Fruit fly (Drosophila melanogaster) whole organism, embryonic: ENCODE data around the gene gro.

Experiments used
- ATbp ChIP-seq: fragments of 200-800 bp; sonication (Bioruptor generic); optimal IDR thresholded peaks from 2 replicates; lab custom pipeline; 2017; ENCODE audit warnings: missing biosample characterization, mild to moderate bottlenecking, missing genetic modification characterization, missing genetic modification reagents
- CG10267 ChIP-seq: fragments of 200-800 bp; sonication (Bioruptor generic); optimal IDR thresholded peaks from 2 replicates; lab custom pipeline; 2018; ENCODE audit warnings: missing biosample characterization, mild to moderate bottlenecking, missing genetic modification characterization, moderate library complexity
- CG10366 ChIP-seq: fragments of 200-800 bp; sonication (Bioruptor generic); IDR thresholded peaks from 2 replicates; pipeline ENCODE4 v1.3.6; 2022; ENCODE audit warnings: missing biosample characterization, missing genetic modification characterization
- CG10543 ChIP-seq: fragments of 200-800 bp; sonication (Bioruptor generic); optimal IDR thresholded peaks from 3 replicates; lab custom pipeline; 2017; ENCODE audit warnings: missing biosample characterization, mild to moderate bottlenecking, missing genetic modification characterization, moderate library complexity
- CG12219 ChIP-seq: fragments of 200-800 bp; sonication (Bioruptor generic); optimal IDR thresholded peaks from 3 replicates; lab custom pipeline; 2018; ENCODE audit warnings: missing biosample characterization, mild to moderate bottlenecking, missing genetic modification characterization
- CG12391 ChIP-seq: fragments of 200-800 bp; sonication (Bioruptor generic); optimal IDR thresholded peaks from 3 replicates; lab custom pipeline; 2018; ENCODE audit warnings: missing biosample characterization, mild to moderate bottlenecking, missing genetic modification characterization, moderate library complexity
- CG12659 ChIP-seq: fragments of 200-800 bp; sonication (Bioruptor generic); optimal IDR thresholded peaks from 3 replicates; lab custom pipeline; 2017; ENCODE audit warnings: mild to moderate bottlenecking, missing biosample characterization, missing genetic modification reagents, missing genetic modification characterization
- CG14667 ChIP-seq: fragments of 200-800 bp; sonication (Bioruptor generic); IDR thresholded peaks from 2 replicates; pipeline ENCODE4 v1.3.6; 2022; ENCODE audit warnings: missing biosample characterization, missing genetic modification characterization
- CG15011 ChIP-seq: fragments of 200-800 bp; sonication (Bioruptor generic); optimal IDR thresholded peaks from 3 replicates; lab custom pipeline; 2018; ENCODE audit warnings: missing biosample characterization, mild to moderate bottlenecking, missing genetic modification characterization
- CG15073 ChIP-seq: fragments of 200-800 bp; sonication (Bioruptor generic); optimal IDR thresholded peaks from 2 replicates; lab custom pipeline; 2016; ENCODE audit warnings: missing biosample characterization, missing genetic modification characterization
- CG1603 ChIP-seq: fragments of 200-800 bp; sonication (Bioruptor generic); optimal IDR thresholded peaks from 2 replicates; lab custom pipeline; 2019; ENCODE audit warnings: missing biosample characterization, mild to moderate bottlenecking, missing genetic modification characterization, moderate library complexity
- CG1647 ChIP-seq: fragments of 200-800 bp; sonication (Bioruptor generic); optimal IDR thresholded peaks from 3 replicates; lab custom pipeline; 2016; ENCODE audit warnings: missing biosample characterization, missing genetic modification characterization
- CG17912 ChIP-seq: fragments of 200-800 bp; sonication (Bioruptor generic); optimal IDR thresholded peaks from 2 replicates; lab custom pipeline; 2018; ENCODE audit warnings: missing biosample characterization, mild to moderate bottlenecking, missing genetic modification characterization
- CG33557 ChIP-seq: fragments of 200-800 bp; sonication (Bioruptor generic); optimal IDR thresholded peaks from 2 replicates; lab custom pipeline; 2019; ENCODE audit warnings: missing biosample characterization, mild to moderate bottlenecking, missing genetic modification characterization, moderate library complexity
- CG34376 ChIP-seq: fragments of 200-800 bp; sonication (Bioruptor generic); optimal IDR thresholded peaks from 2 replicates; lab custom pipeline; 2018; ENCODE audit warnings: missing biosample characterization, mild to moderate bottlenecking, missing genetic modification characterization
- CG6272 ChIP-seq: fragments of 200-800 bp; sonication (Bioruptor generic); IDR thresholded peaks from 2 replicates; pipeline ENCODE4 v1.3.6; 2022; ENCODE audit warnings: missing biosample characterization, missing genetic modification characterization
- CG6813 ChIP-seq: fragments of 200-800 bp; sonication (Bioruptor generic); optimal IDR thresholded peaks from 2 replicates; lab custom pipeline; 2017; ENCODE audit warnings: missing biosample characterization, missing genetic modification characterization, mild to moderate bottlenecking, moderate library complexity, missing genetic modification reagents
- CG6854 ChIP-seq: fragments of 200-800 bp; sonication (Bioruptor generic); optimal IDR thresholded peaks from 3 replicates; lab custom pipeline; 2017; ENCODE audit warnings: missing biosample characterization, mild to moderate bottlenecking, missing genetic modification characterization
- CG7745 ChIP-seq: fragments of 200-800 bp; sonication (Bioruptor generic); optimal IDR thresholded peaks from 2 replicates; lab custom pipeline; 2018; ENCODE audit warnings: missing biosample characterization, mild to moderate bottlenecking, missing genetic modification characterization, moderate library complexity
- CG8388 ChIP-seq: fragments of 200-800 bp; sonication (Bioruptor generic); optimal IDR thresholded peaks from 2 replicates; lab custom pipeline; 2019; ENCODE audit warnings: missing biosample characterization, mild to moderate bottlenecking, missing genetic modification characterization, moderate library complexity
- CoRest ChIP-seq: fragments of 200-800 bp; sonication (Bioruptor generic); optimal IDR thresholded peaks from 3 replicates; lab custom pipeline; 2018; ENCODE audit warnings: missing biosample characterization, mild to moderate bottlenecking, missing genetic modification characterization, moderate library complexity
- D ChIP-seq, 2 experiments: fragments of 200-800 bp in 1 of 2; fragments of >200 bp in 1 of 2; sonication (Bioruptor generic) in 1 of 2; optimal IDR thresholded peaks; 2 replicates in 1 of 2; 3 replicates in 1 of 2; lab custom pipeline; 2017; ENCODE audit warnings: mild to moderate bottlenecking in 1 of 2, missing biosample characterization in 1 of 2, missing genetic modification characterization in 1 of 2, missing genetic modification reagents in 1 of 2
- E2f1 ChIP-seq: fragments of 200-800 bp; sonication (Bioruptor generic); IDR thresholded peaks from 2 replicates; pipeline ENCODE4 v1.3.6; 2022; ENCODE audit warnings: missing biosample characterization, missing genetic modification characterization
- Fer2 ChIP-seq: fragments of 200-800 bp; sonication (Bioruptor generic); optimal IDR thresholded peaks from 2 replicates; lab custom pipeline; 2018; ENCODE audit warnings: missing biosample characterization, mild to moderate bottlenecking, missing genetic modification characterization, moderate library complexity
- Hand ChIP-seq: fragments of 200-800 bp; sonication (Bioruptor generic); optimal IDR thresholded peaks from 2 replicates; lab custom pipeline; 2017; ENCODE audit warnings: mild to moderate bottlenecking, missing biosample characterization, missing genetic modification reagents, missing genetic modification characterization
- Jarid2 ChIP-seq: fragments of 200-800 bp; sonication (Bioruptor generic); optimal IDR thresholded peaks from 3 replicates; lab custom pipeline; 2017; ENCODE audit warnings: mild to moderate bottlenecking, missing biosample characterization, missing genetic modification reagents, missing genetic modification characterization
- Nf-YB ChIP-seq: fragments of 200-800 bp; sonication (Bioruptor generic); optimal IDR thresholded peaks from 3 replicates; lab custom pipeline; 2019; ENCODE audit warnings: missing biosample characterization, mild to moderate bottlenecking, missing genetic modification characterization, moderate library complexity
- Nf-YC ChIP-seq: fragments of 200-800 bp; optimal IDR thresholded peaks from 3 replicates; lab custom pipeline; 2019; ENCODE audit warnings: missing biosample characterization, mild to moderate bottlenecking, missing genetic modification characterization, moderate library complexity
- Oli ChIP-seq: fragments of 200-800 bp; sonication (Bioruptor generic); optimal IDR thresholded peaks from 2 replicates; lab custom pipeline; 2018; ENCODE audit warnings: missing biosample characterization, mild to moderate bottlenecking, missing genetic modification characterization, moderate library complexity
- Sox100B ChIP-seq: fragments of 200-800 bp; sonication (Bioruptor generic); optimal IDR thresholded peaks from 3 replicates; lab custom pipeline; 2018; ENCODE audit warnings: missing biosample characterization, mild to moderate bottlenecking, missing genetic modification characterization
- Xbp1 ChIP-seq: fragments of 200-800 bp; sonication (Bioruptor generic); optimal IDR thresholded peaks from 3 replicates; lab custom pipeline; 2016; ENCODE audit warnings: missing biosample characterization, mild to moderate bottlenecking, missing genetic modification characterization
- Xrp1 ChIP-seq: fragments of 200-800 bp; sonication (Bioruptor generic); IDR thresholded peaks from 2 replicates; pipeline ENCODE4 v1.3.6; 2022; ENCODE audit warnings: missing biosample characterization, missing genetic modification characterization
- amos ChIP-seq: fragments of 200-800 bp; sonication (Bioruptor generic); IDR thresholded peaks from 2 replicates; pipeline ENCODE4 v1.3.6; 2022; ENCODE audit warnings: missing biosample characterization, missing genetic modification characterization; ENCODE audit not compliant: partially characterized antibody
- caup ChIP-seq: fragments of 200-800 bp; sonication (Bioruptor generic); optimal IDR thresholded peaks from 3 replicates; lab custom pipeline; 2017; ENCODE audit warnings: missing biosample characterization, mild to moderate bottlenecking, missing genetic modification characterization, moderate library complexity; ENCODE audit not compliant: severe bottlenecking
- ci ChIP-seq: fragments of 200-800 bp; sonication (Bioruptor generic); IDR thresholded peaks from 3 replicates; pipeline ENCODE4 v1.3.6; 2022; ENCODE audit warnings: missing biosample characterization, missing genetic modification characterization
- cwo ChIP-seq: fragments of 200-800 bp; sonication (Bioruptor generic); optimal IDR thresholded peaks from 3 replicates; lab custom pipeline; 2017; ENCODE audit warnings: missing biosample characterization, missing genetic modification characterization, mild to moderate bottlenecking, moderate library complexity, missing genetic modification reagents
- emc ChIP-seq: fragments of 200-800 bp; sonication (Bioruptor generic); optimal IDR thresholded peaks from 2 replicates; lab custom pipeline; 2016; ENCODE audit warnings: missing biosample characterization, missing genetic modification characterization
- ems ChIP-seq: fragments of 200-800 bp; sonication (Bioruptor generic); optimal IDR thresholded peaks from 3 replicates; lab custom pipeline; 2016; ENCODE audit warnings: missing biosample characterization, missing genetic modification characterization
- eyg ChIP-seq: fragments of 200-800 bp; sonication (Bioruptor generic); optimal IDR thresholded peaks from 3 replicates; lab custom pipeline; 2016; ENCODE audit warnings: missing biosample characterization, missing genetic modification characterization
- lilli ChIP-seq: fragments of 200-800 bp; sonication (Bioruptor generic); optimal IDR thresholded peaks from 3 replicates; lab custom pipeline; 2016; ENCODE audit warnings: missing biosample characterization, missing genetic modification characterization
- pnt ChIP-seq: fragments of 200-800 bp; sonication (Bioruptor generic); optimal IDR thresholded peaks from 3 replicates; lab custom pipeline; 2016; ENCODE audit warnings: missing biosample characterization, missing genetic modification characterization
- psq ChIP-seq: fragments of 200-800 bp; sonication (Bioruptor generic); optimal IDR thresholded peaks from 2 replicates; lab custom pipeline; 2017; ENCODE audit warnings: missing biosample characterization, missing genetic modification characterization
- ranshi ChIP-seq: fragments of 200-800 bp; sonication (Bioruptor generic); IDR thresholded peaks from 2 replicates; pipeline ENCODE4 v1.3.6; 2022; ENCODE audit warnings: missing biosample characterization, missing genetic modification characterization
- ro ChIP-seq: fragments of 200-800 bp; sonication (Bioruptor generic); IDR thresholded peaks from 2 replicates; pipeline ENCODE4 v1.3.6; 2022; ENCODE audit warnings: missing biosample characterization, missing genetic modification characterization
- scrt ChIP-seq: fragments of 200-800 bp; sonication (Bioruptor generic); optimal IDR thresholded peaks from 2 replicates; lab custom pipeline; 2018; ENCODE audit warnings: missing biosample characterization, mild to moderate bottlenecking, missing genetic modification characterization, moderate library complexity
- ssp ChIP-seq: fragments of 200-800 bp; sonication (Bioruptor generic); IDR thresholded peaks from 2 replicates; pipeline ENCODE4 v1.3.6; 2022; ENCODE audit warnings: missing biosample characterization, missing genetic modification characterization
- unpg ChIP-seq: fragments of 200-800 bp; sonication (Bioruptor generic); optimal IDR thresholded peaks from 3 replicates; lab custom pipeline; 2018; ENCODE audit warnings: missing biosample characterization, mild to moderate bottlenecking, missing genetic modification characterization, moderate library complexity
- vfl ChIP-seq: fragments of 200-800 bp; sonication (Bioruptor generic); optimal IDR thresholded peaks from 2 replicates; lab custom pipeline; 2016; ENCODE audit warnings: missing biosample characterization, missing genetic modification characterization
- wek ChIP-seq: fragments of 200-800 bp; sonication (Bioruptor generic); optimal IDR thresholded peaks from 3 replicates; lab custom pipeline; 2018; ENCODE audit warnings: missing biosample characterization, mild to moderate bottlenecking, missing genetic modification characterization, moderate library complexity

Gene gro

DNA sequence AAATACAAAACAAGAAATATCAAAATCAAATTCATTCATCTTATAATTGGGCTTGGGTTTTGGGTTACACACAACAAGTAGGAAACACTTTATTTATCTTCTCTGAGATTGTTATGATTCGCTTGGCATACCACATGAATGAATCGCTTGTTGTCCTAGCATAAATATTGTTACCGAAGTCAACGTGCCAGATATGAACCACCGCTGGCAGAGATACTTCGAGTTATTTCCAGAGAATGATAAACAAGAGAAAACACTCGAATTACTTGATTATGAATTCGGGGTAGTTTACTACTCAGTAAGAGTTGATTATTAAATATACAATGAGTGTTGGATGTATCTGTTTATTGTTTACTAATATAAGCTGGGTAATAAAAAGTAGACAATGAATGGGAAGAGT is 30.0 kb upstream of the gro start (continued):
- peak; percentile 21 for TF ChIP-seq CG10267 (tag; lab: Kevin White, UChicago)
- TF ChIP-seq cwo (GFP tag; lab: Kevin White, UChicago), result no peak
- no peak for TF ChIP-seq emc (GFP tag; lab: Kevin White, UChicago)
- no peak for TF ChIP-seq vfl (GFP tag; lab: Kevin White, UChicago)
- TF ChIP-seq Nf-YC (tag; lab: Kevin White, UChicago), result no peak
- TF ChIP-seq CG6813 (GFP tag; lab: Kevin White, UChicago), result peak; percentile 66
- peak; percentile 3 for TF ChIP-seq CG12659 (GFP tag; lab: Kevin White, UChicago)
- no peak for TF ChIP-seq eyg (GFP tag; lab: Kevin White, UChicago)
- TF ChIP-seq CG8388 (GFP tag; lab: Kevin White, UChicago), result no peak
- TF ChIP-seq CG12391 (tag; lab: Kevin White, UChicago), result peak; percentile 19
- TF ChIP-seq ranshi, result no peak
- no peak for TF ChIP-seq Hand
- no peak for TF ChIP-seq CG15073 (GFP tag; lab: Kevin White, UChicago)
- peak; percentile 37 for TF ChIP-seq CG12219
- peak; percentile 43 for TF ChIP-seq CG1603
- no peak for TF ChIP-seq CG1647 (GFP tag; lab: Kevin White, UChicago)
- TF ChIP-seq Oli, result no peak
- peak; percentile 17 for TF ChIP-seq CoRest (tag; lab: Kevin White, UChicago)
- no peak for TF ChIP-seq ro (GFP tag; lab: Robert Waterston, UW)
- TF ChIP-seq wek, result peak; percentile 62
- no peak for TF ChIP-seq ems (GFP tag; lab: Kevin White, UChicago)
- TF ChIP-seq caup, result peak; percentile 39
- peak; percentile 69; the same call in 2 of the 3 replicates for TF ChIP-seq ci (GFP tag; lab: Robert Waterston, UW)
- TF ChIP-seq CG7745, result peak; percentile 73
- TF ChIP-seq ATbp, result peak; percentile 65
- TF ChIP-seq CG17912, result peak; percentile 15
- no peak for TF ChIP-seq D (optimal IDR thresholded peaks at IDR 0.05; lab: Kevin White, UChicago)
- TF ChIP-seq D (GFP tag; optimal IDR thresholded peaks at IDR 0.05; lab: Kevin White, UChicago), result peak; percentile 23
- peak; percentile 1 for TF ChIP-seq Jarid2 (GFP tag; lab: Kevin White, UChicago)
- TF ChIP-seq CG14667 (GFP tag; lab: Robert Waterston, UW), result no peak
- no peak for TF ChIP-seq psq (GFP tag; lab: Kevin White, UChicago)
- TF ChIP-seq Nf-YB, result peak; percentile 20
- TF ChIP-seq Fer2 (tag; lab: Kevin White, UChicago), result no peak
- TF ChIP-seq ssp (GFP tag; lab: Robert Waterston, UW), result no peak
- TF ChIP-seq pnt (GFP tag; lab: Kevin White, UChicago), result no peak
- peak; percentile 79 for TF ChIP-seq CG33557 (GFP tag; lab: Kevin White, UChicago)
- TF ChIP-seq Xbp1 (GFP tag; lab: Kevin White, UChicago), result no peak
- TF ChIP-seq lilli (GFP tag; lab: Kevin White, UChicago), result no peak
- TF ChIP-seq CG6854 (GFP tag; lab: Kevin White, UChicago), result no peak
- TF ChIP-seq CG6272, result no peak
- peak; percentile 43 for TF ChIP-seq CG10543 (GFP tag; lab: Kevin White, UChicago)
- no peak for TF ChIP-seq CG34376 (GFP tag; lab: Kevin White, UChicago)
- TF ChIP-seq Sox100B (GFP tag; lab: Kevin White, UChicago), result peak; percentile 47
- peak; percentile 52 for TF ChIP-seq CG15011
- no peak for TF ChIP-seq amos (GFP tag; lab: Robert Waterston, UW)
- TF ChIP-seq CG10366, result no peak
- no peak for TF ChIP-seq scrt (GFP tag; lab: Kevin White, UChicago)
- peak; percentile 43; the same call in 1 of the 2 replicates for TF ChIP-seq Xrp1 (GFP tag; lab: Robert Waterston, UW)
- TF ChIP-seq E2f1, result no peak
- TF ChIP-seq unpg (GFP tag; lab: Kevin White, UChicago), result peak; percentile 36
